Fruit fly (Drosophila melanogaster) whole organism, wandering third instar larva: ENCODE measurements around the gene Hmr.
A peak's percentile ranks its signal among the peaks of the same experiment; 100 is the strongest.
"Not testable (repeated sequence)": the region's sequence is repeated elsewhere in the genome, so short reads cannot be mapped to it uniquely, and the experiment has no call there.

Experiments used
- Abd-B ChIP-seq: fragments of >200 bp; optimal IDR thresholded peaks from 2 replicates; lab custom pipeline; 2017; ENCODE audit warnings: missing biosample characterization, missing genetic modification characterization
- CG32264 ChIP-seq: fragments of 200-800 bp; sonication (Bioruptor generic); optimal IDR thresholded peaks from 2 replicates; lab custom pipeline; 2016; ENCODE audit warnings: missing biosample characterization, missing genetic modification characterization
- CrebA ChIP-seq: fragments of 200-800 bp; sonication (Bioruptor generic); optimal IDR thresholded peaks from 2 replicates; lab custom pipeline; 2016; ENCODE audit warnings: missing biosample characterization, mild to moderate bottlenecking, missing genetic modification characterization, borderline replicate concordance
- Dif ChIP-seq: fragments of 200-275, 200-300 bp; sonication (Bioruptor generic); optimal IDR thresholded peaks from 2 replicates; lab custom pipeline; 2018; ENCODE audit warnings: missing biosample characterization, missing genetic modification characterization; ENCODE audit not compliant: partially characterized antibody
- GATAd ChIP-seq: sonication (Bioruptor generic); optimal IDR thresholded peaks from 2 replicates; lab custom pipeline; 2016; ENCODE audit warnings: missing biosample characterization, missing genetic modification characterization
- HLH106 ChIP-seq: fragments of 200-800 bp; optimal IDR thresholded peaks from 3 replicates; lab custom pipeline; 2019; ENCODE audit warnings: missing biosample characterization, mild to moderate bottlenecking, missing genetic modification characterization, moderate library complexity
- Hnf4 ChIP-seq: fragments of 200-800 bp; sonication (Bioruptor generic); optimal IDR thresholded peaks from 2 replicates; lab custom pipeline; 2016; ENCODE audit warnings: missing biosample characterization, mild to moderate bottlenecking, missing genetic modification characterization
- Hr78 ChIP-seq: fragments of >200 bp; optimal IDR thresholded peaks from 2 replicates; lab custom pipeline; 2017; ENCODE audit warnings: missing biosample characterization, missing genetic modification characterization
- Hr83 ChIP-seq: fragments of 200-300 bp; sonication (Bioruptor generic); optimal IDR thresholded peaks from 2 replicates; lab custom pipeline; 2016; ENCODE audit warnings: missing biosample characterization, mild to moderate bottlenecking, missing genetic modification characterization, moderate library complexity; ENCODE audit not compliant: poor library complexity, severe bottlenecking
- Jra ChIP-seq: sonication (Bioruptor generic); optimal IDR thresholded peaks from 2 replicates; lab custom pipeline; 2016; ENCODE audit warnings: missing biosample characterization, missing genetic modification characterization
- Mio ChIP-seq: sonication (Bioruptor generic); optimal IDR thresholded peaks from 2 replicates; lab custom pipeline; 2016; ENCODE audit warnings: missing biosample characterization, missing genetic modification characterization
- Myc ChIP-seq: fragments of >200 bp; optimal IDR thresholded peaks from 2 replicates; lab custom pipeline; 2017
- N ChIP-seq: fragments of >200 bp; optimal IDR thresholded peaks from 2 replicates; lab custom pipeline; 2018; ENCODE audit warnings: missing biosample characterization, missing external identifiers, missing genetic modification characterization
- OdsH ChIP-seq: fragments of 200-800 bp; sonication (Bioruptor generic); optimal IDR thresholded peaks from 2 replicates; lab custom pipeline; 2016; ENCODE audit warnings: missing biosample characterization, mild to moderate bottlenecking, missing genetic modification characterization
- Rel ChIP-seq, 2 experiments: fragments of 200-800 bp; sonication (Bioruptor generic) in 1 of 2; optimal IDR thresholded peaks; 2 replicates in 1 of 2; 3 replicates in 1 of 2; lab custom pipeline; 2016 to 2019; ENCODE audit warnings: mild to moderate bottlenecking in 2 of 2, missing biosample characterization in 2 of 2, missing genetic modification characterization in 2 of 2, moderate library complexity in 1 of 2
- Sp1 ChIP-seq: fragments of 200-800 bp; sonication (Bioruptor generic); optimal IDR thresholded peaks from 3 replicates; lab custom pipeline; 2019; ENCODE audit warnings: missing biosample characterization, mild to moderate bottlenecking, missing genetic modification characterization, moderate library complexity
- Vsx2 ChIP-seq: fragments of 200-300, 225-300 bp; sonication (Bioruptor generic); optimal IDR thresholded peaks from 2 replicates; lab custom pipeline; 2018; ENCODE audit warnings: missing biosample characterization, missing genetic modification characterization; ENCODE audit not compliant: partially characterized antibody
- brk ChIP-seq: fragments of 200-800 bp; sonication (Bioruptor generic); optimal IDR thresholded peaks from 2 replicates; lab custom pipeline; 2016; ENCODE audit warnings: missing biosample characterization, mild to moderate bottlenecking, missing genetic modification characterization
- dl ChIP-seq, 2 experiments: fragments of 175-275, 200-275 bp in 1 of 2; fragments of 200-275 bp in 1 of 2; sonication (Bioruptor generic); optimal IDR thresholded peaks; lab custom pipeline; 2018; ENCODE audit warnings: mild to moderate bottlenecking in 2 of 2, missing biosample characterization in 2 of 2, missing genetic modification characterization in 2 of 2, moderate library complexity in 2 of 2; ENCODE audit not compliant: partially characterized antibody in 2 of 2, insufficient read depth in 1 of 2
- dmrt93B ChIP-seq: fragments of 200-800 bp; sonication (Bioruptor generic); optimal IDR thresholded peaks from 2 replicates; lab custom pipeline; 2018; ENCODE audit warnings: missing biosample characterization, mild to moderate bottlenecking, missing genetic modification characterization
- dsf ChIP-seq: sonication (Bioruptor generic); optimal IDR thresholded peaks from 2 replicates; lab custom pipeline; 2016; ENCODE audit warnings: missing biosample characterization, missing genetic modification characterization, borderline replicate concordance
- ey ChIP-seq: fragments of 200-800 bp; sonication (Bioruptor generic); optimal IDR thresholded peaks from 2 replicates; lab custom pipeline; 2016; ENCODE audit warnings: missing biosample characterization, missing genetic modification characterization
- foxo ChIP-seq, 2 experiments: fragments of 200-800 bp; sonication (Bioruptor generic); optimal IDR thresholded peaks; 2 replicates in 1 of 2; 3 replicates in 1 of 2; lab custom pipeline; 2016 to 2017; ENCODE audit warnings: missing biosample characterization in 2 of 2, missing genetic modification characterization in 2 of 2
- fru ChIP-seq: fragments of 200-800 bp; sonication (Bioruptor generic); optimal IDR thresholded peaks from 3 replicates; lab custom pipeline; 2016; ENCODE audit warnings: missing biosample characterization, mild to moderate bottlenecking, missing genetic modification characterization
- h ChIP-seq: fragments of 200-800 bp; sonication (Bioruptor generic); optimal IDR thresholded peaks from 3 replicates; lab custom pipeline; 2016; ENCODE audit warnings: missing biosample characterization, mild to moderate bottlenecking, missing genetic modification characterization
- jim ChIP-seq: fragments of 175-275, 200-325 bp; sonication (Bioruptor generic); optimal IDR thresholded peaks from 2 replicates; lab custom pipeline; 2016; ENCODE audit warnings: missing biosample characterization, mild to moderate bottlenecking, missing genetic modification characterization
- lola ChIP-seq: fragments of >200 bp; optimal IDR thresholded peaks from 2 replicates; lab custom pipeline; 2017; ENCODE audit warnings: missing biosample characterization, missing genetic modification characterization
- pan ChIP-seq: fragments of >200 bp; optimal IDR thresholded peaks from 2 replicates; lab custom pipeline; 2017
- psq ChIP-seq: fragments of 200-800 bp; sonication (Bioruptor generic); optimal IDR thresholded peaks from 3 replicates; lab custom pipeline; 2017; ENCODE audit warnings: missing biosample characterization, mild to moderate bottlenecking, missing genetic modification characterization, moderate library complexity
- rgr ChIP-seq: fragments of 200-800 bp; sonication (Bioruptor generic); optimal IDR thresholded peaks from 3 replicates; lab custom pipeline; 2016; ENCODE audit warnings: missing biosample characterization, mild to moderate bottlenecking, missing genetic modification characterization
- sage ChIP-seq: fragments of 200-800 bp; sonication (Bioruptor generic); optimal IDR thresholded peaks from 2 replicates; lab custom pipeline; 2016; ENCODE audit warnings: missing biosample characterization, mild to moderate bottlenecking, missing genetic modification characterization
- sv ChIP-seq: fragments of 200-800 bp; sonication (Bioruptor generic); optimal IDR thresholded peaks from 3 replicates; lab custom pipeline; 2016; ENCODE audit warnings: missing biosample characterization, missing genetic modification characterization
- tai ChIP-seq: sonication (Bioruptor generic); optimal IDR thresholded peaks from 2 replicates; lab custom pipeline; 2016; ENCODE audit warnings: missing biosample characterization, missing genetic modification characterization
- usp ChIP-seq: fragments of >200 bp; optimal IDR thresholded peaks from 2 replicates; lab custom pipeline; 2017; ENCODE audit warnings: missing biosample characterization, missing genetic modification characterization
- woc ChIP-seq: sonication (Bioruptor generic); optimal IDR thresholded peaks from 2 replicates; lab custom pipeline; 2016; ENCODE audit warnings: missing biosample characterization, mild to moderate bottlenecking, missing genetic modification characterization

Hmr gene

dm6 chrX:10627062-10627756, 31.6 kb upstream of the Hmr start, which contains the start of the genes CG9806 and X11Lbeta:
Gene CG9806, minus strand, starts transcription at chrX:10627112.
Gene X11Lbeta, plus strand, starts transcription at chrX:10627737.
- TF ChIP-seq CrebA (GFP tag; lab: Kevin White, UChicago) (no peak), Jra (no peak), rgr (GFP tag; lab: Kevin White, UChicago) (no peak), GATAd (no peak), N (GFP tag; lab: Kevin White, UChicago) (no peak), pan (lab: Kevin White, UChicago) (no peak), dl (GFP tag; optimal IDR thresholded peaks at IDR 0.05; lab: Kevin White, UChicago; ENCODE audit: insufficient read depth in 1 of 2, partially characterized antibody in 2 of 2) (no peak), lola (GFP tag; lab: Kevin White, UChicago) (no peak), dsf (GFP tag; lab: Kevin White, UChicago) (no peak), foxo (GFP tag; optimal IDR thresholded peaks at IDR 0.05; lab: Kevin White, UChicago) (no peak)

- TF ChIP-seq HLH106 (tag; lab: Kevin White, UChicago); Vsx2 (GFP tag; lab: Kevin White, UChicago); Hr83: not testable (repeated sequence)
These were observed 27.5 kb upstream of the Hmr start, which contains the start of gene Rab9Db for dm6 chrX:10623125-10623524. Gene Rab9Db, minus strand, starts transcription at chrX:10623225.

- TF ChIP-seq OdsH (GFP tag; lab: Kevin White, UChicago) (no peak), h (GFP tag; lab: Kevin White, UChicago) (no peak), brk (GFP tag; lab: Kevin White, UChicago) (no peak), dmrt93B (GFP tag; lab: Kevin White, UChicago) (no peak), usp (GFP tag; lab: Kevin White, UChicago) (no peak), lola (GFP tag; lab: Kevin White, UChicago) (no peak), CG32264 (no peak), Dif (GFP tag; lab: Kevin White, UChicago) (no peak), dsf (GFP tag; lab: Kevin White, UChicago) (no peak)
These were observed 25.7 kb upstream of the Hmr start for dm6 chrX:10621202-10621990.

- TF ChIP-seq Hr83 (no peak), jim (GFP tag; lab: Kevin White, UChicago) (no peak), rgr (GFP tag; lab: Kevin White, UChicago) (peak; percentile 12), Myc (no peak), N (GFP tag; lab: Kevin White, UChicago) (no peak), dsf (GFP tag; lab: Kevin White, UChicago) (no peak), OdsH (GFP tag; lab: Kevin White, UChicago) (no peak), dl (GFP tag; optimal IDR thresholded peaks at IDR 0.05; lab: Kevin White, UChicago; ENCODE audit: insufficient read depth in 1 of 2, partially characterized antibody in 2 of 2) (no peak), tai (GFP tag; lab: Kevin White, UChicago) (no peak), brk (GFP tag; lab: Kevin White, UChicago) (no peak), sage (no peak), Sp1 (GFP tag; lab: Kevin White, UChicago) (peak; percentile 54), fru (GFP tag; lab: Kevin White, UChicago) (peak; percentile 31), ey (GFP tag; lab: Kevin White, UChicago) (peak; percentile 23), CrebA (GFP tag; lab: Kevin White, UChicago) (no peak), lola (GFP tag; lab: Kevin White, UChicago) (no peak), Vsx2 (GFP tag; lab: Kevin White, UChicago) (no peak), HLH106 (tag; lab: Kevin White, UChicago) (peak; percentile 45), Hnf4 (no peak), Mio (GFP tag; lab: Kevin White, UChicago) (no peak), woc (GFP tag; lab: Kevin White, UChicago) (no peak), sv (GFP tag; lab: Kevin White, UChicago) (no peak), psq (GFP tag; lab: Kevin White, UChicago) (peak; percentile 10), Jra (no peak), Abd-B (GFP tag; lab: Kevin White, UChicago) (no peak), h (GFP tag; lab: Kevin White, UChicago) (peak; percentile 19), usp (GFP tag; lab: Kevin White, UChicago) (no peak), dmrt93B (GFP tag; lab: Kevin White, UChicago) (peak; percentile 20), Hr78 (GFP tag; lab: Kevin White, UChicago) (no peak), foxo (GFP tag; optimal IDR thresholded peaks at IDR 0.05; lab: Kevin White, UChicago) (peak in 1 of 2 experiments; percentile 40), Rel (GFP tag; optimal IDR thresholded peaks at IDR 0.05; lab: Kevin White, UChicago) (no peak), Rel (tag; optimal IDR thresholded peaks at IDR 0.05; lab: Kevin White, UChicago) (no peak), Dif (GFP tag; lab: Kevin White, UChicago) (peak; percentile 18)
These were observed 24.7 kb upstream of the Hmr start, which contains the start of gene CG43347 for dm6 chrX:10620144-10621005. Gene CG43347, minus strand, starts transcription at chrX:10620190.
